Fruit fly (Drosophila melanogaster) whole organism, pupa: ENCODE measurements around the gene dob.

Experiments used
- CG32121 ChIP-seq: fragments of 200-800 bp; sonication (Bioruptor generic); IDR thresholded peaks from 2 replicates; pipeline ENCODE4 v1.3.6; 2022; ENCODE audit warnings: missing biosample characterization, missing genetic modification characterization
- Pif1A ChIP-seq: fragments of 200-800 bp; sonication (Bioruptor generic); optimal IDR thresholded peaks from 3 replicates; lab custom pipeline; 2016; ENCODE audit warnings: missing biosample characterization, missing genetic modification characterization

DNA sequence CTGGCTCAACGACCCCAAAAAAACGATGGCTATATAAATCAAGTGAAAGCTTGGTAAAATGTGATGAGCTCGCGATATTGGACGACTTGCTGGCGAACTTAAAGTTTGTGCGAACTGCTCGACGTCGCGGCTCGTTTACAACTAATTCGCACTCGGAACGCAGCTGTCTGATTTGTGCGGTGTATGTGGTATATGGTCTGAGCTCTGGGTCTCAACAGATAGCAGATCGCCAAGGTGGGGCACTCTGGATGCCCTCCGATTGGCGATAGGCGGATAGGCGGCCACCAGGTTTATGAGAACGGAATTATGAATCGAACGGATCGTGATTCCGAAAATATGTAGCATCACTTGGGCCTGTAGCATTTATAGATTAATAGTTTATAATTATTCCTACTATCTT is 49.6 kb downstream of the dob start, which contains the start of gene Cyp4s3:
- no peak for TF ChIP-seq Pif1A (GFP tag; lab: Kevin White, UChicago)
- TF ChIP-seq CG32121 (GFP tag; lab: Robert Waterston, UW), result no peak
